Fruit fly (Drosophila melanogaster) whole organism, embryonic: ENCODE measurements around the gene CG12655.
"Not testable (repeated sequence)": the region's sequence is repeated elsewhere in the genome, so short reads cannot be mapped to it uniquely, and the experiment has no call there.

ENCODE experiments used
- B-H2 ChIP-seq: fragments of 200-800 bp; sonication (Bioruptor generic); optimal IDR thresholded peaks from 2 replicates; lab custom pipeline; 2018; ENCODE audit warnings: missing biosample characterization, mild to moderate bottlenecking, missing genetic modification characterization
- CG16863 ChIP-seq: fragments of 200-800 bp; sonication (Bioruptor generic); optimal IDR thresholded peaks from 3 replicates; lab custom pipeline; 2016; ENCODE audit warnings: missing biosample characterization, missing genetic modification characterization
- CG17568 ChIP-seq: fragments of 200-800 bp; sonication (Bioruptor generic); optimal IDR thresholded peaks from 2 replicates; lab custom pipeline; 2018; ENCODE audit warnings: missing biosample characterization, mild to moderate bottlenecking, missing genetic modification characterization, moderate library complexity
- CG18262 ChIP-seq: fragments of 200-800 bp; optimal IDR thresholded peaks from 3 replicates; lab custom pipeline; 2019; ENCODE audit warnings: missing biosample characterization, mild to moderate bottlenecking, missing genetic modification characterization, moderate library complexity
- CG32772 ChIP-seq: fragments of 200-800 bp; sonication (Bioruptor generic); IDR thresholded peaks from 2 replicates; pipeline ENCODE4 v1.3.6; 2022; ENCODE audit warnings: missing biosample characterization, missing genetic modification characterization
- CG34224 ChIP-seq: fragments of 200-800 bp; sonication (Bioruptor generic); IDR thresholded peaks from 3 replicates; pipeline ENCODE4 v1.3.6; 2022; ENCODE audit warnings: missing biosample characterization, missing genetic modification characterization; ENCODE audit not compliant: partially characterized antibody
- CG6791 ChIP-seq: fragments of 200-800 bp; sonication (Bioruptor generic); IDR thresholded peaks from 3 replicates; pipeline ENCODE4 v1.3.6; 2022; ENCODE audit warnings: missing biosample characterization, missing genetic modification characterization; ENCODE audit not compliant: partially characterized antibody
- CHES-1-like ChIP-seq: fragments of 200-800 bp; sonication (Bioruptor generic); optimal IDR thresholded peaks from 2 replicates; lab custom pipeline; 2016; ENCODE audit warnings: missing biosample characterization, missing genetic modification characterization
- Ets65A ChIP-seq: fragments of 200-800 bp; sonication (Bioruptor generic); peaks from one replicate; lab custom pipeline; 2016; ENCODE audit warnings: missing biosample characterization, missing genetic modification characterization
- Hand ChIP-seq: fragments of 200-800 bp; sonication (Bioruptor generic); optimal IDR thresholded peaks from 2 replicates; lab custom pipeline; 2017; ENCODE audit warnings: mild to moderate bottlenecking, missing biosample characterization, missing genetic modification reagents, missing genetic modification characterization
- HmgD ChIP-seq: fragments of 200-800 bp; sonication (Bioruptor generic); optimal IDR thresholded peaks from 3 replicates; lab custom pipeline; 2016; ENCODE audit warnings: missing biosample characterization, missing genetic modification characterization
- Poxn ChIP-seq: fragments of 200-800 bp; sonication (Bioruptor generic); IDR thresholded peaks from 2 replicates; pipeline ENCODE4 v1.3.6; 2022; ENCODE audit warnings: missing biosample characterization, missing genetic modification characterization
- Ssrp ChIP-seq: fragments of 200-800 bp; sonication (Bioruptor generic); optimal IDR thresholded peaks from 2 replicates; lab custom pipeline; 2018; ENCODE audit warnings: missing biosample characterization, mild to moderate bottlenecking, missing genetic modification characterization, moderate library complexity
- Taf1 ChIP-seq: fragments of 200-800 bp; sonication (Bioruptor generic); IDR thresholded peaks from 2 replicates; pipeline ENCODE4 v1.3.6; 2022; ENCODE audit warnings: missing biosample characterization, missing genetic modification characterization
- Xbp1 ChIP-seq: fragments of 200-800 bp; sonication (Bioruptor generic); optimal IDR thresholded peaks from 3 replicates; lab custom pipeline; 2016; ENCODE audit warnings: missing biosample characterization, mild to moderate bottlenecking, missing genetic modification characterization
- amos ChIP-seq: fragments of 200-800 bp; sonication (Bioruptor generic); IDR thresholded peaks from 2 replicates; pipeline ENCODE4 v1.3.6; 2022; ENCODE audit warnings: missing biosample characterization, missing genetic modification characterization; ENCODE audit not compliant: partially characterized antibody
- ara ChIP-seq: fragments of 200-800 bp; sonication (Bioruptor generic); IDR thresholded peaks from 2 replicates; pipeline ENCODE4 v1.3.6; 2022; ENCODE audit warnings: missing biosample characterization, missing genetic modification characterization
- btn ChIP-seq: fragments of 200-800 bp; sonication (Bioruptor generic); optimal IDR thresholded peaks from 2 replicates; lab custom pipeline; 2016; ENCODE audit warnings: missing biosample characterization, missing genetic modification characterization
- dpn ChIP-seq, 2 experiments: fragments of 200-800 bp; sonication (Bioruptor generic); optimal IDR thresholded peaks; 3 replicates each; lab custom pipeline; 2016; ENCODE audit warnings: missing biosample characterization in 2 of 2, missing genetic modification characterization in 2 of 2
- en ChIP-seq: fragments of 200-800 bp; sonication (Bioruptor generic); optimal IDR thresholded peaks from 2 replicates; lab custom pipeline; 2016; ENCODE audit warnings: missing biosample characterization, missing genetic modification characterization
- gcm ChIP-seq: fragments of 200-800 bp; sonication (Bioruptor generic); optimal IDR thresholded peaks from 2 replicates; lab custom pipeline; 2019; ENCODE audit warnings: missing biosample characterization, mild to moderate bottlenecking, missing genetic modification characterization, moderate library complexity
- pita ChIP-seq: fragments of 200-800 bp; sonication (Bioruptor generic); optimal IDR thresholded peaks from 2 replicates; lab custom pipeline; 2017; ENCODE audit warnings: missing biosample characterization, mild to moderate bottlenecking, missing genetic modification characterization
- psq ChIP-seq: fragments of 200-800 bp; sonication (Bioruptor generic); optimal IDR thresholded peaks from 2 replicates; lab custom pipeline; 2017; ENCODE audit warnings: missing biosample characterization, missing genetic modification characterization
- unc-4 ChIP-seq: fragments of 200-800 bp; sonication (Bioruptor generic); IDR thresholded peaks from 2 replicates; pipeline ENCODE4 v1.3.6; 2022; ENCODE audit warnings: missing biosample characterization, missing genetic modification characterization; ENCODE audit not compliant: partially characterized antibody

Gene CG12655

DNA sequence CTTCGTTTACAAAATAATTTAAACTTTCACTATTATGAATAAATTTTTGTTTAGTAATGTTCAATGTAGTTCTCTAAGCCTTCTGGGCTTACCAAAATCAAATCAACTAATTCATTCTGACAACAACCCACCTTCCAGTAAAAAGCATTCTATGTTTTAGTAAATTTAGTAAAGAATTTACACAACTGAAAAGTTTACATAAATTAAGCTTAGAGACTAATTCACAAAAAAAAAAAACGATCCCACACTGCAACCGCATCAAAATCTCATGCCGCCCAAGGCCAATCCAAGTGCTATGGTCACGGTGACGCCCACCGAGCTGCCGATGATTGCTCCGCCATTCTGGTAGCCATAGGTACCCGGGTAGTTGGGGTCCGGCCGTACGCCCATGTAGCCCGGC, 961 bp downstream of the CG12655 start, which contains the start of gene CG43784:
Gene CG43784, minus strand, starts transcription at position 101 of the 400 bp plus-strand sequence.
- TF ChIP-seq Hand, btn, CG16863 (GFP tag; lab: Kevin White, UChicago): not testable (repeated sequence)
- TF ChIP-seq, all 482 proteins: peak for 0; not testable (repeated sequence) for 482

DNA sequence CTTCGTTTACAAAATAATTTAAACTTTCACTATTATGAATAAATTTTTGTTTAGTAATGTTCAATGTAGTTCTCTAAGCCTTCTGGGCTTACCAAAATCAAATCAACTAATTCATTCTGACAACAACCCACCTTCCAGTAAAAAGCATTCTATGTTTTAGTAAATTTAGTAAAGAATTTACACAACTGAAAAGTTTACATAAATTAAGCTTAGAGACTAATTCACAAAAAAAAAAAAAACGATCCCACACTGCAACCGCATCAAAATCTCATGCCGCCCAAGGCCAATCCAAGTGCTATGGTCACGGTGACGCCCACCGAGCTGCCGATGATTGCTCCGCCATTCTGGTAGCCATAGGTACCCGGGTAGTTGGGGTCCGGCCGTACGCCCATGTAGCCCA, 5.7 kb downstream of the CG12655 start, which contains the start of gene CG45494:
Gene CG45494, minus strand, starts transcription at position 101 of the 400 bp plus-strand sequence.
- TF ChIP-seq CG32772; CG6791; B-H2 (GFP tag; lab: Kevin White, UChicago): not testable (repeated sequence)

dm6 chrX:19948773-19949172, 10.4 kb downstream of the CG12655 start, which contains the start of gene CG45493:
Gene CG45493 (minus strand): TSS chrX:19948873.
- TF ChIP-seq Xbp1 (GFP tag; lab: Kevin White, UChicago); HmgD (GFP tag; lab: Kevin White, UChicago); CG18262 (tag; lab: Kevin White, UChicago): not testable (repeated sequence)

DNA sequence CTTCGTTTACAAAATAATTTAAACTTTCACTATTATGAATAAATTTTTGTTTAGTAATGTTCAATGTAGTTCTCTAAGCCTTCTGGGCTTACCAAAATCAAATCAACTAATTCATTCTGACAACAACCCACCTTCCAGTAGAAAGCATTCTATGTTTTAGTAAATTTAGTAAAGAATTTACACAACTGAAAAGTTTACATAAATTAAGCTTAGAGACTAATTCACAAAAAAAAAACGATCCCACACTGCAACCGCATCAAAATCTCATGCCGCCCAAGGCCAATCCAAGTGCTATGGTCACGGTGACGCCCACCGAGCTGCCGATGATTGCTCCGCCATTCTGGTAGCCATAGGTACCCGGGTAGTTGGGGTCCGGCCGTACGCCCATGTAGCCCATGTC, 15.2 kb downstream of the CG12655 start, which contains the start of gene CG45492:
Gene CG45492, minus strand, starts transcription at position 101 of the 400 bp plus-strand sequence.
- not testable (repeated sequence) for TF ChIP-seq psq (GFP tag; lab: Kevin White, UChicago); Poxn (GFP tag; lab: Robert Waterston, UW); pita (GFP tag; lab: Kevin White, UChicago)
- TF ChIP-seq, all 482 proteins: peak for 0; not testable (repeated sequence) for 482

DNA sequence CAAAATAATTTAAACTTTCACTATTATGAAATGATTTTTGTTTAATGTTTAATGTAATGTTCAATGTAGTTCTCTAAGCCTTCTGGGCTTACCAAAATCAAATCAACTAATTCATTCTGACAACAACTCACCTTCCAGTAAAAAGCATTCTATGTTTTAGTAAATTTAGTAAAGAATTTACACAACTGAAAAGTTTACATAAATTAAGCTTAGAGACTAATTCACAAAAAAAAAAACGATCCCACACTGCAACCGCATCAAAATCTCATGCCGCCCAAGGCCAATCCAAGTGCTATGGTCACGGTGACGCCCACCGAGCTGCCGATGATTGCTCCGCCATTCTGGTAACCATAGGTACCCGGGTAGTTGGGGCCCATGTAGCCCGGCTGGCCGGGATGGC, 20.3 kb downstream of the CG12655 start, which contains the start of gene CG45491:
Gene CG45491, minus strand, starts transcription at position 101 of the 400 bp plus-strand sequence.
- not testable (repeated sequence) for TF ChIP-seq unc-4, ara, amos (GFP tag; lab: Robert Waterston, UW)

DNA sequence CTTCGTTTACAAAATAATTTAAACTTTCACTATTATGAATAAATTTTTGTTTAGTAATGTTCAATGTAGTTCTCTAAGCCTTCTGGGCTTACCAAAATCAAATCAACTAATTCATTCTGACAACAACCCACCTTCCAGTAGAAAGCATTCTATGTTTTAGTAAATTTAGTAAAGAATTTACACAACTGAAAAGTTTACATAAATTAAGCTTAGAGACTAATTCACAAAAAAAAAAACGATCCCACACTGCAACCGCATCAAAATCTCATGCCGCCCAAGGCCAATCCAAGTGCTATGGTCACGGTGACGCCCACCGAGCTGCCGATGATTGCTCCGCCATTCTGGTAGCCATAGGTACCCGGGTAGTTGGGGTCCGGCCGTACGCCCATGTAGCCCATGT, 25.0 kb downstream of the CG12655 start, which contains the start of gene CG45490:
Gene CG45490, minus strand, starts transcription at position 101 of the 400 bp plus-strand sequence.
- TF ChIP-seq CHES-1-like (GFP tag; lab: Kevin White, UChicago); dpn (GFP tag; optimal IDR thresholded peaks at IDR 0.05; lab: Kevin White, UChicago); Ssrp (tag; lab: Kevin White, UChicago): not testable (repeated sequence)

dm6 chrX:19929078-19929477, 30.1 kb downstream of the CG12655 start, which contains the start of gene CG45489:
Gene CG45489 (minus strand): TSS chrX:19929178.
- TF ChIP-seq Ets65A (GFP tag; lab: Kevin White, UChicago); CG34224 (GFP tag; lab: Robert Waterston, UW); Taf1 (GFP tag; lab: Robert Waterston, UW): not testable (repeated sequence)

DNA sequence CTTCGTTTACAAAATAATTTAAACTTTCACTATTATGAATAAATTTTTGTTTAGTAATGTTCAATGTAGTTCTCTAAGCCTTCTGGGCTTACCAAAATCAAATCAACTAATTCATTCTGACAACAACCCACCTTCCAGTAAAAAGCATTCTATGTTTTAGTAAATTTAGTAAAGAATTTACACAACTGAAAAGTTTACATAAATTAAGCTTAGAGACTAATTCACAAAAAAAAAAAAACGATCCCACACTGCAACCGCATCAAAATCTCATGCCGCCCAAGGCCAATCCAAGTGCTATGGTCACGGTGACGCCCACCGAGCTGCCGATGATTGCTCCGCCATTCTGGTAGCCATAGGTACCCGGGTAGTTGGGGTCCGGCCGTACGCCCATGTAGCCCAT, 38.9 kb downstream of the CG12655 start, which contains the start of gene CG45488:
Gene CG45488, minus strand, starts transcription at position 101 of the 400 bp plus-strand sequence.
- TF ChIP-seq CG17568 (GFP tag; lab: Kevin White, UChicago); gcm; en (GFP tag; lab: Kevin White, UChicago): not testable (repeated sequence)
